Worm (Caenorhabditis elegans): ENCODE data around the gene trpp-12.

DNA sequence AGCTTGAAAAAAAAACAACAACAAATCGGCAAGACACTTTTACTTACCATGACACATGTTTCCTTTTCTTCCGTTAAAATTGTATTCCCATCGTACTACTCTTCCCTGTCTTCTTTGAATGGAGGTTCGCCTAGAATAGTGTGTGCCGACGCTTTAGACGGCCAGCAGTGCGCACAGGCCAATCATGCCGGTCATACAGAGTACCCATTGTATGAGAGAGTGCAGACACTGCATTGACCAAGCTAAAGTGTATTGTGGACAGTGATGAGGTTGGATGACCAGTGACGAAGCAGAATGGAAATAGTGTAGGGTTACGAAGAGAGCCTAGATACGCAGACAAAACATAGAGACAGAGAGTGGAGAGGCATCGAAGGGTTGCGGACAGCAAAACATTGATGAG lies 7.6 kb upstream of the trpp-12 start, which contains the start of gene dhhc-9:
- TF ChIP-seq unc-62 (GFP tag; optimal IDR thresholded peaks at IDR 0.05) (no peak), nfya-1 (tag; optimal IDR thresholded peaks at IDR 0.05; ENCODE audit: borderline replicate concordance, insufficient read depth) (no peak), mes-4 (tag; optimal IDR thresholded peaks at IDR 0.05) (no peak), akir-1 (GFP tag; optimal IDR thresholded peaks at IDR 0.05) (no peak)
